Fruit fly (Drosophila melanogaster) whole organism, embryonic: ENCODE results near the gene Alg7.
"Not testable (repeated sequence)": the region's sequence is repeated elsewhere in the genome, so short reads cannot be mapped to it uniquely, and the experiment has no call there.

Experiments used
- Awh ChIP-seq: fragments of 200-800 bp; sonication (Bioruptor generic); IDR thresholded peaks from 2 replicates; pipeline ENCODE4, ENCODE4 v1.3.6; 2022; ENCODE audit warnings: missing biosample characterization, missing genetic modification characterization
- CG1024 ChIP-seq: fragments of 200-800 bp; sonication (Bioruptor generic); IDR thresholded peaks from 2 replicates; pipeline ENCODE4 v1.3.6; 2022; ENCODE audit warnings: missing biosample characterization, missing genetic modification characterization
- CG10654 ChIP-seq: fragments of 200-800 bp; sonication (Bioruptor generic); optimal IDR thresholded peaks from 2 replicates; lab custom pipeline; 2016; ENCODE audit warnings: missing biosample characterization, missing genetic modification characterization
- CG11695 ChIP-seq: fragments of 200-800 bp; sonication (Bioruptor generic); IDR thresholded peaks from 3 replicates; pipeline ENCODE4 v1.3.6; 2022; ENCODE audit warnings: missing biosample characterization, missing genetic modification characterization
- CG12104 ChIP-seq: fragments of 200-800 bp; sonication (Bioruptor generic); optimal IDR thresholded peaks from 3 replicates; lab custom pipeline; 2016; ENCODE audit warnings: missing biosample characterization, missing genetic modification characterization
- CG13624 ChIP-seq: fragments of 200-800 bp; sonication (Bioruptor generic); optimal IDR thresholded peaks from 2 replicates; lab custom pipeline; 2016; ENCODE audit warnings: missing biosample characterization, missing genetic modification characterization
- CG15601 ChIP-seq: fragments of 200-800 bp; sonication (Bioruptor generic); optimal IDR thresholded peaks from 3 replicates; lab custom pipeline; 2019; ENCODE audit warnings: missing biosample characterization, mild to moderate bottlenecking, missing genetic modification characterization, moderate library complexity
- CG1647 ChIP-seq: fragments of 200-800 bp; sonication (Bioruptor generic); optimal IDR thresholded peaks from 3 replicates; lab custom pipeline; 2016; ENCODE audit warnings: missing biosample characterization, missing genetic modification characterization
- CG16813 ChIP-seq: fragments of 200-800 bp; sonication (Bioruptor generic); IDR thresholded peaks from 3 replicates; pipeline ENCODE4 v1.3.6; 2022; ENCODE audit warnings: missing biosample characterization, missing genetic modification characterization; ENCODE audit not compliant: partially characterized antibody
- CG1792 ChIP-seq: fragments of 200-800 bp; sonication (Bioruptor generic); optimal IDR thresholded peaks from 2 replicates; lab custom pipeline; 2016; ENCODE audit warnings: missing biosample characterization, missing genetic modification characterization
- CG30403 ChIP-seq: fragments of 200-800 bp; sonication (Bioruptor generic); optimal IDR thresholded peaks from 3 replicates; lab custom pipeline; 2016; ENCODE audit warnings: missing biosample characterization, missing genetic modification characterization
- CG31441 ChIP-seq: fragments of 200-800 bp; sonication (Bioruptor generic); IDR thresholded peaks from 2 replicates; pipeline ENCODE4 v1.3.6; 2022; ENCODE audit warnings: missing biosample characterization, missing genetic modification characterization
- CG33557 ChIP-seq: fragments of 200-800 bp; sonication (Bioruptor generic); optimal IDR thresholded peaks from 2 replicates; lab custom pipeline; 2019; ENCODE audit warnings: missing biosample characterization, mild to moderate bottlenecking, missing genetic modification characterization, moderate library complexity
- CG34224 ChIP-seq: fragments of 200-800 bp; sonication (Bioruptor generic); IDR thresholded peaks from 3 replicates; pipeline ENCODE4 v1.3.6; 2022; ENCODE audit warnings: missing biosample characterization, missing genetic modification characterization; ENCODE audit not compliant: partially characterized antibody
- CG3847 ChIP-seq: fragments of 200-800 bp; sonication (Bioruptor generic); IDR thresholded peaks from 2 replicates; pipeline ENCODE4 v1.3.6; 2022; ENCODE audit warnings: missing biosample characterization, missing genetic modification characterization
- CG7839 ChIP-seq: fragments of 200-800 bp; sonication (Bioruptor generic); optimal IDR thresholded peaks from 3 replicates; lab custom pipeline; 2018; ENCODE audit warnings: missing biosample characterization, mild to moderate bottlenecking, missing genetic modification characterization, moderate library complexity
- Chrac-16 ChIP-seq: fragments of 200-800 bp; sonication (Bioruptor generic); optimal IDR thresholded peaks from 3 replicates; lab custom pipeline; 2016; ENCODE audit warnings: missing biosample characterization, missing genetic modification characterization
- D19A ChIP-seq: fragments of 200-800 bp; optimal IDR thresholded peaks from 3 replicates; lab custom pipeline; 2019; ENCODE audit warnings: missing biosample characterization, mild to moderate bottlenecking, missing genetic modification characterization, moderate library complexity
- Fer2 ChIP-seq: fragments of 200-800 bp; sonication (Bioruptor generic); optimal IDR thresholded peaks from 2 replicates; lab custom pipeline; 2018; ENCODE audit warnings: missing biosample characterization, mild to moderate bottlenecking, missing genetic modification characterization, moderate library complexity
- HLH4C ChIP-seq: fragments of 200-800 bp; sonication (Bioruptor generic); IDR thresholded peaks from 3 replicates; pipeline ENCODE4 v1.3.6; 2022; ENCODE audit warnings: missing biosample characterization, missing genetic modification characterization; ENCODE audit not compliant: partially characterized antibody
- HmgZ ChIP-seq: fragments of 200-800 bp; sonication (Bioruptor generic); optimal IDR thresholded peaks from 2 replicates; lab custom pipeline; 2018; ENCODE audit warnings: missing biosample characterization, mild to moderate bottlenecking, missing genetic modification characterization
- Mad ChIP-seq: fragments of 200-800 bp; sonication (Bioruptor generic); optimal IDR thresholded peaks from 2 replicates; lab custom pipeline; 2016; ENCODE audit warnings: missing biosample characterization, missing genetic modification characterization
- NFAT ChIP-seq: fragments of 200-800 bp; sonication (Bioruptor generic); IDR thresholded peaks from 2 replicates; pipeline ENCODE4 v1.3.6; 2022; ENCODE audit warnings: missing biosample characterization, missing genetic modification characterization
- Nf-YA ChIP-seq: fragments of 200-800 bp; sonication (Bioruptor generic); IDR thresholded peaks from 2 replicates; pipeline ENCODE4 v1.3.6; 2022; ENCODE audit warnings: missing biosample characterization, missing genetic modification characterization
- NfI ChIP-seq: fragments of 200-800 bp; sonication (Bioruptor generic); optimal IDR thresholded peaks from 3 replicates; lab custom pipeline; 2018; ENCODE audit warnings: missing biosample characterization, mild to moderate bottlenecking, missing genetic modification characterization, moderate library complexity
- Scr ChIP-seq: fragments of 200-800 bp; sonication (Bioruptor generic); IDR thresholded peaks from 2 replicates; pipeline ENCODE4 v1.3.6; 2022; ENCODE audit warnings: missing biosample characterization, missing genetic modification characterization; ENCODE audit not compliant: partially characterized antibody
- Taf1 ChIP-seq: fragments of 200-800 bp; sonication (Bioruptor generic); IDR thresholded peaks from 2 replicates; pipeline ENCODE4 v1.3.6; 2022; ENCODE audit warnings: missing biosample characterization, missing genetic modification characterization
- Xrp1 ChIP-seq: fragments of 200-800 bp; sonication (Bioruptor generic); IDR thresholded peaks from 2 replicates; pipeline ENCODE4 v1.3.6; 2022; ENCODE audit warnings: missing biosample characterization, missing genetic modification characterization
- ara ChIP-seq: fragments of 200-800 bp; sonication (Bioruptor generic); IDR thresholded peaks from 2 replicates; pipeline ENCODE4 v1.3.6; 2022; ENCODE audit warnings: missing biosample characterization, missing genetic modification characterization
- bbx ChIP-seq: fragments of 200-800 bp; sonication (Bioruptor generic); IDR thresholded peaks from 2 replicates; pipeline ENCODE4 v1.3.6; 2022; ENCODE audit warnings: missing biosample characterization, missing genetic modification characterization; ENCODE audit not compliant: partially characterized antibody
- dpn ChIP-seq, 2 experiments: fragments of 200-800 bp; sonication (Bioruptor generic); optimal IDR thresholded peaks; 3 replicates each; lab custom pipeline; 2016; ENCODE audit warnings: missing biosample characterization in 2 of 2, missing genetic modification characterization in 2 of 2
- gce ChIP-seq: fragments of 200-800 bp; sonication (Bioruptor generic); IDR thresholded peaks from 3 replicates; pipeline ENCODE4 v1.3.6; 2022; ENCODE audit warnings: missing biosample characterization, missing genetic modification characterization
- grau ChIP-seq: fragments of 200-800 bp; optimal IDR thresholded peaks from 3 replicates; lab custom pipeline; 2019; ENCODE audit warnings: missing biosample characterization, mild to moderate bottlenecking, missing genetic modification characterization, moderate library complexity
- gro ChIP-seq: fragments of 200-800 bp; sonication (Bioruptor generic); optimal IDR thresholded peaks from 2 replicates; lab custom pipeline; 2016; ENCODE audit warnings: missing biosample characterization, missing genetic modification characterization
- hkb ChIP-seq, 2 experiments: fragments of 200-800 bp in 1 of 2; fragments of >200 bp in 1 of 2; sonication (Bioruptor generic) in 1 of 2; IDR thresholded peaks in 1 of 2; optimal IDR thresholded peaks in 1 of 2; 2 replicates each; pipeline versions ENCODE4 v1.3.6 to Lab custom; 2017 to 2022; ENCODE audit warnings: missing biosample characterization in 1 of 2, missing genetic modification characterization in 1 of 2
- inv ChIP-seq: fragments of 200-800 bp; sonication (Bioruptor generic); IDR thresholded peaks from 2 replicates; pipeline ENCODE4 v1.3.6; 2022; ENCODE audit warnings: missing biosample characterization, missing genetic modification characterization; ENCODE audit not compliant: partially characterized antibody
- lbe ChIP-seq: fragments of 200-800 bp; sonication (Bioruptor generic); optimal IDR thresholded peaks from 2 replicates; lab custom pipeline; 2016; ENCODE audit warnings: missing biosample characterization, mild to moderate bottlenecking, missing genetic modification characterization
- onecut ChIP-seq: fragments of 200-800 bp; sonication (Bioruptor generic); IDR thresholded peaks from 2 replicates; pipeline ENCODE4 v1.3.6; 2022; ENCODE audit warnings: missing biosample characterization, missing genetic modification characterization
- pb ChIP-seq: fragments of 200-800 bp; sonication (Bioruptor generic); optimal IDR thresholded peaks from 3 replicates; lab custom pipeline; 2016; ENCODE audit warnings: missing biosample characterization, missing genetic modification characterization
- peb ChIP-seq: fragments of 200-800 bp; sonication (Bioruptor generic); IDR thresholded peaks from 2 replicates; pipeline ENCODE4 v1.3.6; 2022; ENCODE audit warnings: missing biosample characterization, missing genetic modification characterization
- pho ChIP-seq: fragments of 200-800 bp; sonication (Bioruptor generic); optimal IDR thresholded peaks from 2 replicates; lab custom pipeline; 2016; ENCODE audit warnings: missing biosample characterization, missing genetic modification characterization
- prd ChIP-seq, 3 experiments: fragments of >200 bp in 2 of 3; fragments of 200-800 bp in 1 of 3; sonication (Bioruptor generic) in 1 of 3; optimal IDR thresholded peaks in 2 of 3; IDR thresholded peaks in 1 of 3; 2 replicates in 2 of 3; 3 replicates in 1 of 3; pipeline versions ENCODE4 v1.3.6 to Lab custom; 2017 to 2022; ENCODE audit warnings: missing biosample characterization in 1 of 3, missing genetic modification characterization in 1 of 3
- rib ChIP-seq: fragments of 200-800 bp; sonication (Bioruptor generic); IDR thresholded peaks from 2 replicates; pipeline ENCODE4 v1.3.6; 2022; ENCODE audit warnings: missing biosample characterization, missing genetic modification characterization
- sens ChIP-seq: fragments of 200-800 bp; sonication (Bioruptor generic); peaks from one replicate; lab custom pipeline; 2016; ENCODE audit warnings: missing biosample characterization, missing genetic modification characterization
- sens-2 ChIP-seq: fragments of 200-800 bp; sonication (Bioruptor generic); IDR thresholded peaks from 2 replicates; pipeline ENCODE4 v1.3.6; 2022; ENCODE audit warnings: missing biosample characterization, missing genetic modification characterization
- so ChIP-seq: fragments of 200-800 bp; sonication (Bioruptor generic); IDR thresholded peaks from 3 replicates; pipeline ENCODE4 v1.3.6; 2022; ENCODE audit warnings: missing biosample characterization, missing genetic modification characterization
- sob ChIP-seq: fragments of 200-800 bp; sonication (Bioruptor generic); IDR thresholded peaks from 2 replicates; pipeline ENCODE4 v1.3.6; 2022; ENCODE audit warnings: missing biosample characterization, missing genetic modification characterization
- ssp ChIP-seq: fragments of 200-800 bp; sonication (Bioruptor generic); IDR thresholded peaks from 2 replicates; pipeline ENCODE4 v1.3.6; 2022; ENCODE audit warnings: missing biosample characterization, missing genetic modification characterization

Alg7 gene

DNA sequence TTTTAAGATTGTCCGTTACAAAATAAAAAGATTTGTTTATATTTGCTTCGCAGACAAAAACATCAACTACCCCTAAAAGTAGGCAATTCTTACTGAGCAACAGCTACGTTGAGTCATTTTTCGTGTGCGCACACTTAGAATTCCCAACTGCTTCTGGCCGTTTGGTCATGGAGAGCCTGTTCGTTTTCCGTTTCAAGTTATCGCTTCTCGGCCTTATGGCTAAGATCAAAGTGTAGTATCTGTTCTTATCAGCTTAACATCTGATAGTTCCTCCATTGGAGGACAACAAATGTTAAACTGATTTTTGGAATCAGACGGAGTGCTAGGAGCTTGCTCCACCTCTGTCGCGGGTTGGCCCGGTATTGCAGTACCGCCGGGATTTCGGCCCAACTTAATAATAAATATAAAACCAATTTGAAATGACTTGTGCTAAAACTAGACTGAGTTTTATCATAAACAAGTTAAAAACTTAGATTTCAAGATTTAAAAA is 36.6 kb downstream of the Alg7 start (continued):
- TF ChIP-seq sens-2 (GFP tag; lab: Robert Waterston, UW) (0 out of 2 replicates have a peak, but pooled peaks have one; percentile 41), Taf1 (GFP tag; lab: Robert Waterston, UW) (peak; percentile 46; the same call in 1 of the 2 replicates), NfI (GFP tag; lab: Kevin White, UChicago) (peak; percentile 13), NFAT (GFP tag; lab: Robert Waterston, UW) (peak; percentile 55; the same call in 1 of the 2 replicates), CG3847 (GFP tag; lab: Robert Waterston, UW) (0 out of 2 replicates have a peak, but pooled peaks have one; percentile 13), CG13624 (peak; percentile 71), CG11695 (peak; percentile 42; the same call in 1 of the 3 replicates), ssp (GFP tag; lab: Robert Waterston, UW) (peak; percentile 29; the same call in 1 of the 2 replicates), sens (GFP tag; lab: Kevin White, UChicago) (peak; percentile 93), CG12104 (GFP tag; lab: Kevin White, UChicago) (peak; percentile 5), bbx (GFP tag; lab: Robert Waterston, UW) (peak; percentile 77), pho (GFP tag; lab: Kevin White, UChicago) (peak; percentile 56), so (peak; percentile 62; the same call in 1 of the 3 replicates), Fer2 (tag; lab: Kevin White, UChicago) (peak; percentile 1), CG7839 (peak; percentile 67), dpn (GFP tag; optimal IDR thresholded peaks at IDR 0.05; lab: Kevin White, UChicago) (peak; percentile 40 to 74), HmgZ (tag; lab: Kevin White, UChicago) (peak; percentile 25), CG1792 (GFP tag; lab: Kevin White, UChicago) (peak; percentile 58), CG30403 (GFP tag; lab: Kevin White, UChicago) (peak; percentile 30), Scr (GFP tag; lab: Robert Waterston, UW) (peak; percentile 47), CG31441 (peak; percentile 53; the same call in 1 of the 2 replicates), grau (tag; lab: Kevin White, UChicago) (peak; percentile 41), onecut (GFP tag; lab: Robert Waterston, UW) (peak; percentile 50; the same call in 1 of the 2 replicates), ara (GFP tag; lab: Robert Waterston, UW) (peak; percentile 49; the same call in 1 of the 2 replicates), CG16813 (peak; percentile 54; the same call in 2 of the 3 replicates), Nf-YA (GFP tag; lab: Robert Waterston, UW) (peak; percentile 68), gce (GFP tag; lab: Robert Waterston, UW) (0 out of 3 replicates have a peak, but pooled peaks have one; percentile 55), gro (GFP tag; lab: Kevin White, UChicago) (peak; percentile 84), CG33557 (GFP tag; lab: Kevin White, UChicago) (peak; percentile 16), CG15601 (peak; percentile 7), inv (GFP tag; lab: Robert Waterston, UW) (peak; percentile 33; the same call in 1 of the 2 replicates), peb (GFP tag; lab: Robert Waterston, UW) (peak; percentile 58; the same call in 1 of the 2 replicates), hkb (GFP tag; IDR thresholded peaks at IDR 0.05; lab: Robert Waterston, UW) (peak; percentile 75), CG1647 (GFP tag; lab: Kevin White, UChicago) (peak; percentile 74), Chrac-16 (GFP tag; lab: Kevin White, UChicago) (peak; percentile 13), HLH4C (peak; percentile 25; the same call in 1 of the 3 replicates), Xrp1 (GFP tag; lab: Robert Waterston, UW) (peak; percentile 72), Awh (GFP tag; lab: Robert Waterston, UW) (peak; percentile 62; the same call in 1 of the 2 replicates), sob (GFP tag; lab: Robert Waterston, UW) (peak; percentile 81), CG34224 (GFP tag; lab: Robert Waterston, UW) (peak; percentile 35; the same call in 1 of the 3 replicates), lbe (peak; percentile 40), Mad (GFP tag; lab: Kevin White, UChicago) (peak; percentile 70), pb (GFP tag; lab: Kevin White, UChicago) (peak; percentile 42), CG10654 (GFP tag; lab: Kevin White, UChicago) (peak; percentile 20), rib (peak; percentile 67), D19A (peak; percentile 21), CG1024 (GFP tag; lab: Robert Waterston, UW) (peak; percentile 50; the same call in 1 of the 2 replicates), prd (GFP tag; IDR thresholded peaks at IDR 0.05; lab: Robert Waterston, UW) (peak; percentile 67)
- not testable (repeated sequence) for TF ChIP-seq hkb, prd (optimal IDR thresholded peaks at IDR 0.05; lab: Kevin White, UChicago)
